Fruit fly (Drosophila melanogaster) whole organism, embryonic: ENCODE measurements around the gene ph-d.
A peak's percentile ranks its signal among the peaks of the same experiment; 100 is the strongest.

Source experiments
- Atf6 ChIP-seq: fragments of 200-800 bp; sonication (Bioruptor generic); IDR thresholded peaks from 2 replicates; pipeline ENCODE4 v1.3.6; 2022; ENCODE audit warnings: missing biosample characterization, missing genetic modification characterization
- Bdp1 ChIP-seq: fragments of 200-800 bp; sonication (Bioruptor generic); optimal IDR thresholded peaks from 3 replicates; lab custom pipeline; 2016; ENCODE audit warnings: missing biosample characterization, missing genetic modification characterization
- CG10209 ChIP-seq: fragments of 200-800 bp; sonication (Bioruptor generic); optimal IDR thresholded peaks from 3 replicates; lab custom pipeline; 2017; ENCODE audit warnings: missing biosample characterization, mild to moderate bottlenecking, missing genetic modification characterization, missing genetic modification reagents
- CG10366 ChIP-seq: fragments of 200-800 bp; sonication (Bioruptor generic); IDR thresholded peaks from 2 replicates; pipeline ENCODE4 v1.3.6; 2022; ENCODE audit warnings: missing biosample characterization, missing genetic modification characterization
- CG12236 ChIP-seq: fragments of 200-800 bp; sonication (Bioruptor generic); optimal IDR thresholded peaks from 2 replicates; lab custom pipeline; 2016; ENCODE audit warnings: missing biosample characterization, missing genetic modification characterization
- CG1233 ChIP-seq: fragments of 200-800 bp; sonication (Bioruptor generic); optimal IDR thresholded peaks from 4 replicates; lab custom pipeline; 2018; ENCODE audit warnings: missing biosample characterization, mild to moderate bottlenecking, missing genetic modification characterization
- CG14014 ChIP-seq: fragments of 200-800 bp; sonication (Bioruptor generic); IDR thresholded peaks from 2 replicates; pipeline ENCODE4 v1.3.6; 2022; ENCODE audit warnings: missing biosample characterization, missing genetic modification characterization
- CG1603 ChIP-seq: fragments of 200-800 bp; sonication (Bioruptor generic); optimal IDR thresholded peaks from 2 replicates; lab custom pipeline; 2019; ENCODE audit warnings: missing biosample characterization, mild to moderate bottlenecking, missing genetic modification characterization, moderate library complexity
- CG16813 ChIP-seq: fragments of 200-800 bp; sonication (Bioruptor generic); IDR thresholded peaks from 3 replicates; pipeline ENCODE4 v1.3.6; 2022; ENCODE audit warnings: missing biosample characterization, missing genetic modification characterization; ENCODE audit not compliant: partially characterized antibody
- CG18476 ChIP-seq: fragments of 200-800 bp; sonication (Bioruptor generic); optimal IDR thresholded peaks from 2 replicates; lab custom pipeline; 2016; ENCODE audit warnings: missing biosample characterization, mild to moderate bottlenecking, missing genetic modification characterization
- CG4404 ChIP-seq: fragments of 200-800 bp; sonication (Bioruptor generic); IDR thresholded peaks from 2 replicates; pipeline ENCODE4 v1.3.6; 2022; ENCODE audit warnings: missing biosample characterization, missing genetic modification characterization
- CG4730 ChIP-seq: fragments of 200-800 bp; sonication (Bioruptor generic); IDR thresholded peaks from 2 replicates; pipeline ENCODE4 v1.3.6; 2022; ENCODE audit warnings: missing biosample characterization, missing genetic modification characterization
- CG6765 ChIP-seq: fragments of 200-800 bp; sonication (Bioruptor generic); optimal IDR thresholded peaks from 3 replicates; lab custom pipeline; 2017; ENCODE audit warnings: missing biosample characterization, mild to moderate bottlenecking, missing genetic modification characterization
- CG7372 ChIP-seq: fragments of 200-800 bp; sonication (Bioruptor generic); IDR thresholded peaks from 2 replicates; pipeline ENCODE4 v1.3.6; 2022; ENCODE audit warnings: missing biosample characterization, missing genetic modification characterization
- CG7987 ChIP-seq: fragments of 200-800 bp; sonication (Bioruptor generic); optimal IDR thresholded peaks from 2 replicates; lab custom pipeline; 2018; ENCODE audit warnings: missing biosample characterization, mild to moderate bottlenecking, missing genetic modification characterization, moderate library complexity
- CG8089 ChIP-seq: fragments of 200-800 bp; sonication (Bioruptor generic); optimal IDR thresholded peaks from 3 replicates; lab custom pipeline; 2016; ENCODE audit warnings: missing biosample characterization, missing genetic modification characterization
- CG8281 ChIP-seq: fragments of 200-800 bp; sonication (Bioruptor generic); optimal IDR thresholded peaks from 2 replicates; lab custom pipeline; 2018; ENCODE audit warnings: missing biosample characterization, mild to moderate bottlenecking, missing genetic modification characterization, moderate library complexity
- CG9932 ChIP-seq: fragments of 200-800 bp; sonication (Bioruptor generic); IDR thresholded peaks from 2 replicates; pipeline ENCODE4 v1.3.6; 2022; ENCODE audit warnings: missing biosample characterization, missing genetic modification characterization
- CHES-1-like ChIP-seq: fragments of 200-800 bp; sonication (Bioruptor generic); optimal IDR thresholded peaks from 2 replicates; lab custom pipeline; 2016; ENCODE audit warnings: missing biosample characterization, missing genetic modification characterization
- D ChIP-seq, 2 experiments: fragments of 200-800 bp in 1 of 2; fragments of >200 bp in 1 of 2; sonication (Bioruptor generic) in 1 of 2; optimal IDR thresholded peaks; 2 replicates in 1 of 2; 3 replicates in 1 of 2; lab custom pipeline; 2017; ENCODE audit warnings: mild to moderate bottlenecking in 1 of 2, missing biosample characterization in 1 of 2, missing genetic modification characterization in 1 of 2, missing genetic modification reagents in 1 of 2
- Ets97D ChIP-seq: fragments of 200-800 bp; sonication (Bioruptor generic); optimal IDR thresholded peaks from 3 replicates; lab custom pipeline; 2016; ENCODE audit warnings: missing biosample characterization, missing genetic modification characterization
- Gug ChIP-seq: fragments of 200-800 bp; sonication (Bioruptor generic); IDR thresholded peaks from 4 replicates; pipeline ENCODE4 v1.3.6; 2022; ENCODE audit warnings: missing biosample characterization, missing genetic modification characterization
- Hr39 ChIP-seq: fragments of >200 bp; optimal IDR thresholded peaks from 2 replicates; lab custom pipeline; 2017
- Oaz ChIP-seq: fragments of 200-800 bp; sonication (Bioruptor generic); IDR thresholded peaks from 2 replicates; pipeline ENCODE4 v1.3.6; 2022; ENCODE audit warnings: missing biosample characterization, missing genetic modification characterization
- Spps ChIP-seq: fragments of 200-800 bp; sonication (Bioruptor generic); optimal IDR thresholded peaks from 2 replicates; lab custom pipeline; 2018; ENCODE audit warnings: missing biosample characterization, mild to moderate bottlenecking, missing genetic modification characterization
- Sry-δ ChIP-seq: fragments of 200-800 bp; sonication (Bioruptor generic); optimal IDR thresholded peaks from 2 replicates; lab custom pipeline; 2016; ENCODE audit warnings: missing biosample characterization, missing genetic modification characterization
- TFAM ChIP-seq: fragments of 200-800 bp; sonication (Bioruptor generic); optimal IDR thresholded peaks from 2 replicates; lab custom pipeline; 2017; ENCODE audit warnings: missing biosample characterization, missing genetic modification characterization, inconsistent platforms
- abd-A ChIP-seq: fragments of 200-800 bp; sonication (Bioruptor generic); optimal IDR thresholded peaks from 3 replicates; lab custom pipeline; 2019; ENCODE audit warnings: missing biosample characterization, mild to moderate bottlenecking, missing genetic modification characterization, moderate library complexity
- az2 ChIP-seq: fragments of 200-800 bp; sonication (Bioruptor generic); optimal IDR thresholded peaks from 3 replicates; lab custom pipeline; 2016; ENCODE audit warnings: missing biosample characterization, missing genetic modification characterization
- bcd ChIP-seq: fragments of 200-800 bp; sonication (Bioruptor generic); optimal IDR thresholded peaks from 2 replicates; lab custom pipeline; 2017; ENCODE audit warnings: missing biosample characterization, mild to moderate bottlenecking, missing genetic modification characterization
- bsh ChIP-seq, 2 experiments: fragments of 200-800 bp; sonication (Bioruptor generic); optimal IDR thresholded peaks; 2 replicates each; lab custom pipeline; 2017 to 2018; ENCODE audit warnings: mild to moderate bottlenecking in 2 of 2, missing biosample characterization in 2 of 2, missing genetic modification characterization in 2 of 2, moderate library complexity in 1 of 2
- cato ChIP-seq: fragments of 200-800 bp; sonication (Bioruptor generic); optimal IDR thresholded peaks from 2 replicates; lab custom pipeline; 2016; ENCODE audit warnings: missing biosample characterization, missing genetic modification characterization, borderline replicate concordance
- chm ChIP-seq: fragments of 200-800 bp; sonication (Bioruptor generic); IDR thresholded peaks from 2 replicates; pipeline ENCODE4 v1.3.6; 2022; ENCODE audit warnings: missing biosample characterization, missing genetic modification characterization
- chn ChIP-seq: fragments of 200-800 bp; sonication (Bioruptor generic); optimal IDR thresholded peaks from 2 replicates; lab custom pipeline; 2016; ENCODE audit warnings: missing biosample characterization, missing genetic modification characterization
- cwo ChIP-seq: fragments of 200-800 bp; sonication (Bioruptor generic); optimal IDR thresholded peaks from 3 replicates; lab custom pipeline; 2017; ENCODE audit warnings: missing biosample characterization, missing genetic modification characterization, mild to moderate bottlenecking, moderate library complexity, missing genetic modification reagents
- ftz-f1 ChIP-seq: fragments of 200-800 bp; sonication (Bioruptor generic); optimal IDR thresholded peaks from 2 replicates; lab custom pipeline; 2016; ENCODE audit warnings: missing biosample characterization, missing genetic modification characterization
- grn ChIP-seq: fragments of 200-800 bp; sonication (Bioruptor generic); optimal IDR thresholded peaks from 3 replicates; lab custom pipeline; 2017; ENCODE audit warnings: missing biosample characterization, missing genetic modification characterization
- hbn ChIP-seq: fragments of 200-800 bp; sonication (Bioruptor generic); IDR thresholded peaks from 2 replicates; pipeline ENCODE4 v1.3.6; 2022; ENCODE audit warnings: missing biosample characterization, missing genetic modification characterization; ENCODE audit not compliant: partially characterized antibody
- ind ChIP-seq: fragments of 200-800 bp; sonication (Bioruptor generic); optimal IDR thresholded peaks from 3 replicates; lab custom pipeline; 2016; ENCODE audit warnings: missing biosample characterization, missing genetic modification characterization
- lov ChIP-seq, 2 experiments: fragments of 200-800 bp in 1 of 2; fragments of >200 bp in 1 of 2; sonication (Bioruptor generic) in 1 of 2; IDR thresholded peaks in 1 of 2; optimal IDR thresholded peaks in 1 of 2; 2 replicates in 1 of 2; 3 replicates in 1 of 2; pipeline versions ENCODE4 v1.3.6 to Lab custom; 2017 to 2022; ENCODE audit warnings: missing biosample characterization in 1 of 2, missing genetic modification characterization in 1 of 2
- mld ChIP-seq: fragments of 200-800 bp; sonication (Bioruptor generic); IDR thresholded peaks from 3 replicates; pipeline ENCODE4 v1.3.6; 2022; ENCODE audit warnings: missing biosample characterization, missing genetic modification characterization; ENCODE audit not compliant: partially characterized antibody
- nau ChIP-seq: fragments of 200-800 bp; sonication (Bioruptor generic); optimal IDR thresholded peaks from 3 replicates; lab custom pipeline; 2017; ENCODE audit warnings: missing biosample characterization, mild to moderate bottlenecking, missing genetic modification characterization, missing genetic modification reagents
- ro ChIP-seq: fragments of 200-800 bp; sonication (Bioruptor generic); IDR thresholded peaks from 2 replicates; pipeline ENCODE4 v1.3.6; 2022; ENCODE audit warnings: missing biosample characterization, missing genetic modification characterization
- scrt ChIP-seq: fragments of 200-800 bp; sonication (Bioruptor generic); optimal IDR thresholded peaks from 2 replicates; lab custom pipeline; 2018; ENCODE audit warnings: missing biosample characterization, mild to moderate bottlenecking, missing genetic modification characterization, moderate library complexity
- sim ChIP-seq: fragments of 200-800 bp; sonication (Bioruptor generic); IDR thresholded peaks from 2 replicates; pipeline ENCODE4 v1.3.6; 2022; ENCODE audit warnings: missing biosample characterization, missing genetic modification characterization
- sr ChIP-seq: fragments of 200-800 bp; sonication (Bioruptor generic); IDR thresholded peaks from 3 replicates; pipeline ENCODE4 v1.3.6; 2022; ENCODE audit warnings: missing biosample characterization, missing genetic modification characterization
- ssp ChIP-seq: fragments of 200-800 bp; sonication (Bioruptor generic); IDR thresholded peaks from 2 replicates; pipeline ENCODE4 v1.3.6; 2022; ENCODE audit warnings: missing biosample characterization, missing genetic modification characterization
- tup ChIP-seq: fragments of 200-800 bp; sonication (Bioruptor generic); optimal IDR thresholded peaks from 2 replicates; lab custom pipeline; 2016; ENCODE audit warnings: missing biosample characterization, mild to moderate bottlenecking, missing genetic modification characterization, moderate library complexity

ph-d gene

dm6 chrX:2137587-2138341 is 14.7 kb upstream of the ph-d start (continued):
- TF ChIP-seq CHES-1-like (peak; percentile 87), CG1233 (GFP tag; lab: Kevin White, UChicago) (peak; percentile 99), sim (peak; percentile 98), CG4404 (peak; percentile 99), az2 (GFP tag; lab: Kevin White, UChicago) (peak; percentile 98), CG14014 (GFP tag; lab: Robert Waterston, UW) (peak; percentile 99), Gug (GFP tag; lab: Robert Waterston, UW) (peak; percentile 97), hbn (GFP tag; lab: Robert Waterston, UW) (peak; percentile 15; the same call in 1 of the 2 replicates), Hr39 (no peak), CG9932 (GFP tag; lab: Robert Waterston, UW) (peak; percentile 98), CG10366 (GFP tag; lab: Robert Waterston, UW) (peak; percentile 97), grn (GFP tag; lab: Kevin White, UChicago) (peak; percentile 84), TFAM (GFP tag; lab: Kevin White, UChicago) (peak; percentile 96), scrt (peak; percentile 98), abd-A (peak; percentile 76), CG12236 (peak; percentile 90), ftz-f1 (GFP tag; lab: Kevin White, UChicago) (peak; percentile 32), CG7987 (GFP tag; lab: Kevin White, UChicago) (peak; percentile 95), CG8089 (GFP tag; lab: Kevin White, UChicago) (peak; percentile 79), Spps (peak; percentile 100), lov (optimal IDR thresholded peaks at IDR 0.05; lab: Kevin White, UChicago) (no peak), lov (GFP tag; IDR thresholded peaks at IDR 0.05; lab: Robert Waterston, UW) (peak; percentile 96), nau (GFP tag; lab: Kevin White, UChicago) (peak; percentile 98), cato (GFP tag; lab: Kevin White, UChicago) (peak; percentile 97), tup (GFP tag; lab: Kevin White, UChicago) (peak; percentile 95), CG7372 (peak; percentile 99), CG10209 (GFP tag; lab: Kevin White, UChicago) (peak; percentile 99), cwo (GFP tag; lab: Kevin White, UChicago) (peak; percentile 98), sr (GFP tag; lab: Robert Waterston, UW) (peak; percentile 81; the same call in 2 of the 3 replicates), ind (GFP tag; lab: Kevin White, UChicago) (peak; percentile 99), Sry-δ (GFP tag; lab: Kevin White, UChicago) (no peak), ssp (GFP tag; lab: Robert Waterston, UW) (peak; percentile 93), CG6765 (peak; percentile 99), mld (GFP tag; lab: Robert Waterston, UW) (no peak), CG8281 (tag; lab: Kevin White, UChicago) (peak; percentile 95), ro (GFP tag; lab: Robert Waterston, UW) (peak; percentile 96), CG1603 (peak; percentile 94), CG18476 (GFP tag; lab: Kevin White, UChicago) (peak; percentile 99), chm (peak; percentile 97), bcd (peak; percentile 99), CG4730 (GFP tag; lab: Robert Waterston, UW) (peak; percentile 98), chn (peak; percentile 96), Ets97D (peak; percentile 46), Bdp1 (peak; percentile 87), Oaz (GFP tag; lab: Robert Waterston, UW) (peak; percentile 99), CG16813 (peak; percentile 58), Atf6 (GFP tag; lab: Robert Waterston, UW) (peak; percentile 99), D (optimal IDR thresholded peaks at IDR 0.05; lab: Kevin White, UChicago) (no peak), D (GFP tag; optimal IDR thresholded peaks at IDR 0.05; lab: Kevin White, UChicago) (peak; percentile 99), bsh (GFP tag; optimal IDR thresholded peaks at IDR 0.05; lab: Kevin White, UChicago) (peak; percentile 93 to 100)
